Worm (Caenorhabditis elegans) whole organism, L1 larva: Measurements from ENCODE around the gene Y53F4B.27.

ENCODE experiments used
- C16A3.4 ChIP-seq: fragments of 150-350 bp; optimal IDR thresholded peaks from 2 replicates; lab custom pipeline; 2014; ENCODE audit warnings: missing biosample characterization, missing genetic modification characterization
- C34B4.2 ChIP-seq: sonication (generic microtip); optimal IDR thresholded peaks from 2 replicates; lab custom pipeline; 2017; ENCODE audit warnings: mild to moderate bottlenecking, missing genetic modification characterization, missing compliant biosample characterization
- aha-1 ChIP-seq: fragments of 150-350 bp; optimal IDR thresholded peaks from 2 replicates; lab custom pipeline; 2014; ENCODE audit warnings: missing biosample characterization, missing genetic modification characterization
- alr-1 ChIP-seq: fragments of 200-800 bp; sonication (Bioruptor generic); optimal IDR thresholded peaks from 2 replicates; lab custom pipeline; 2018; ENCODE audit warnings: borderline replicate concordance, mild to moderate bottlenecking, missing genetic modification characterization, missing compliant biosample characterization
- aly-2 ChIP-seq: fragments of 150-350 bp; optimal IDR thresholded peaks from 2 replicates; lab custom pipeline; 2014; ENCODE audit warnings: missing biosample characterization, missing genetic modification characterization
- ama-1 ChIP-seq: fragments of 150-350 bp; optimal IDR thresholded peaks from 2 replicates; lab custom pipeline; 2014
- blmp-1 ChIP-seq: fragments of 150-350 bp; optimal IDR thresholded peaks from 2 replicates; lab custom pipeline; 2014; ENCODE audit warnings: missing biosample characterization, missing genetic modification characterization
- ceh-82 ChIP-seq, 3 experiments: fragments of 150-350 bp in 1 of 3; sonication (generic microtip) in 2 of 3; optimal IDR thresholded peaks; 2 replicates each; lab custom pipeline; 2014 to 2017; ENCODE audit warnings: missing biosample characterization in 3 of 3, missing genetic modification characterization in 3 of 3
- ceh-90 ChIP-seq: sonication (generic microtip); optimal IDR thresholded peaks from 2 replicates; lab custom pipeline; 2016; ENCODE audit warnings: missing genetic modification characterization, missing compliant biosample characterization
- ces-1 ChIP-seq: fragments of 150-350 bp; optimal IDR thresholded peaks from 2 replicates; lab custom pipeline; 2014; ENCODE audit warnings: missing biosample characterization, missing genetic modification reagents, missing genetic modification characterization
- dpl-1 ChIP-seq, 3 experiments: fragments of 150-350 bp in 2 of 3; sonication (generic microtip) in 1 of 3; optimal IDR thresholded peaks; 2 replicates each; lab custom pipeline; 2014 to 2017; ENCODE audit warnings: missing biosample characterization in 3 of 3, missing genetic modification characterization in 3 of 3, missing genetic modification reagents in 3 of 3
- dsc-1 ChIP-seq: sonication (generic microtip); optimal IDR thresholded peaks from 2 replicates; lab custom pipeline; 2016; ENCODE audit warnings: mild to moderate bottlenecking, missing genetic modification characterization, missing compliant biosample characterization
- efl-1 ChIP-seq, 4 experiments: fragments of 150-350 bp; optimal IDR thresholded peaks in 3 of 4; peaks in 1 of 4; 1 replicate in 1 of 4; 2 replicates in 3 of 4; lab custom pipeline; 2014; ENCODE audit warnings: missing biosample characterization in 2 of 4, missing genetic modification characterization in 2 of 4, missing genetic modification reagents in 2 of 4
- egl-13 ChIP-seq: sonication (generic microtip); optimal IDR thresholded peaks from 2 replicates; lab custom pipeline; 2016; ENCODE audit warnings: missing genotype, missing genetic modification reagents, missing genetic modification characterization, missing compliant biosample characterization
- elt-2 ChIP-seq: sonication (generic microtip); optimal IDR thresholded peaks from 2 replicates; lab custom pipeline; 2016; ENCODE audit warnings: missing genetic modification characterization, mild to moderate bottlenecking, inconsistent platforms, missing compliant biosample characterization, missing genetic modification reagents
- elt-3 ChIP-seq, 6 experiments: fragments of 150-350 bp in 1 of 6; sonication (generic microtip); optimal IDR thresholded peaks; 2 replicates each; lab custom pipeline; 2017 to 2018; ENCODE audit warnings: missing biosample characterization in 6 of 6, missing genetic modification characterization in 6 of 6, inconsistent platforms in 1 of 6
- fkh-10 ChIP-seq: sonication (generic microtip); optimal IDR thresholded peaks from 2 replicates; lab custom pipeline; 2017; ENCODE audit warnings: missing biosample characterization, missing genetic modification reagents, missing genetic modification characterization
- fos-1 ChIP-seq: fragments of 150-350 bp; optimal IDR thresholded peaks from 2 replicates; lab custom pipeline; 2014; ENCODE audit warnings: missing biosample characterization, missing genetic modification characterization
- hpl-2 ChIP-seq: fragments of 150-350 bp; optimal IDR thresholded peaks from 2 replicates; lab custom pipeline; 2014; ENCODE audit warnings: missing biosample characterization, missing genetic modification reagents, missing genetic modification characterization
- isw-1 ChIP-seq: fragments of 200-800 bp; sonication (Bioruptor generic); IDR thresholded peaks from 2 replicates; pipeline ENCODE4 v1.3.6; 2022; ENCODE audit warnings: missing genetic modification characterization, missing compliant biosample characterization
- jun-1 ChIP-seq: fragments of 150-350 bp; optimal IDR thresholded peaks from 2 replicates; lab custom pipeline; 2014; ENCODE audit warnings: missing biosample characterization, missing genetic modification reagents, missing genetic modification characterization
- lin-13 ChIP-seq: fragments of 150-350 bp; optimal IDR thresholded peaks from 2 replicates; lab custom pipeline; 2014; ENCODE audit warnings: missing biosample characterization, missing genetic modification reagents, missing genetic modification characterization
- lin-14 ChIP-seq: fragments of 200-800 bp; sonication (Bioruptor generic); optimal IDR thresholded peaks from 2 replicates; lab custom pipeline; 2018; ENCODE audit warnings: mild to moderate bottlenecking, missing genetic modification characterization, moderate library complexity, missing compliant biosample characterization
- lin-35 ChIP-seq, 2 experiments: fragments of 150-350 bp; optimal IDR thresholded peaks; 2 replicates each; lab custom pipeline; 2014; ENCODE audit warnings: missing biosample characterization in 2 of 2, missing genetic modification characterization in 2 of 2, missing genetic modification reagents in 2 of 2
- lin-39 ChIP-seq: fragments of 150-350 bp; optimal IDR thresholded peaks from 2 replicates; lab custom pipeline; 2014; ENCODE audit warnings: missing biosample characterization, missing genetic modification reagents, missing genetic modification characterization
- lir-3 ChIP-seq: sonication (generic microtip); optimal IDR thresholded peaks from 2 replicates; lab custom pipeline; 2016; ENCODE audit warnings: mild to moderate bottlenecking, missing genetic modification characterization, moderate library complexity, missing compliant biosample characterization; ENCODE audit not compliant: poor library complexity
- lsy-2 ChIP-seq, 2 experiments: fragments of 150-350 bp; optimal IDR thresholded peaks; 2 replicates each; lab custom pipeline; 2014; ENCODE audit warnings: missing biosample characterization in 2 of 2, missing genetic modification characterization in 2 of 2
- mdl-1 ChIP-seq, 2 experiments: fragments of 150-350 bp; optimal IDR thresholded peaks; 2 replicates each; lab custom pipeline; 2014 to 2017; ENCODE audit warnings: missing biosample characterization in 2 of 2, missing genetic modification characterization in 2 of 2, inconsistent platforms in 1 of 2
- mef-2 ChIP-seq: fragments of 150-350 bp; optimal IDR thresholded peaks from 2 replicates; lab custom pipeline; 2014; ENCODE audit warnings: missing biosample characterization, missing genetic modification characterization
- mep-1 ChIP-seq: fragments of 150-350 bp; optimal IDR thresholded peaks from 2 replicates; lab custom pipeline; 2014; ENCODE audit warnings: missing biosample characterization, missing genetic modification characterization
- nhr-19 ChIP-seq: fragments of 200-800 bp; sonication (Bioruptor generic); conservative IDR thresholded peaks from 2 replicates; pipeline ENCODE4 v1.3.6; 2022; ENCODE audit warnings: missing genetic modification characterization, missing compliant biosample characterization
- nhr-20 ChIP-seq: sonication (generic microtip); optimal IDR thresholded peaks from 2 replicates; lab custom pipeline; 2016; ENCODE audit warnings: mild to moderate bottlenecking, missing genetic modification characterization, missing compliant biosample characterization
- nhr-237 ChIP-seq: fragments of 150-350 bp; optimal IDR thresholded peaks from 2 replicates; lab custom pipeline; 2014; ENCODE audit warnings: missing biosample characterization, missing genetic modification characterization
- nhr-47 ChIP-seq: sonication (generic microtip); optimal IDR thresholded peaks from 2 replicates; lab custom pipeline; 2016; ENCODE audit warnings: mild to moderate bottlenecking, missing genetic modification characterization, moderate library complexity, missing compliant biosample characterization
- nhr-71 ChIP-seq: sonication (generic microtip); optimal IDR thresholded peaks from 2 replicates; lab custom pipeline; 2016; ENCODE audit warnings: mild to moderate bottlenecking, missing genetic modification characterization, moderate library complexity, missing compliant biosample characterization
- nhr-77 ChIP-seq: fragments of 150-350 bp; optimal IDR thresholded peaks from 2 replicates; lab custom pipeline; 2014; ENCODE audit warnings: missing biosample characterization, missing genetic modification characterization
- nhr-90 ChIP-seq: sonication (generic microtip); optimal IDR thresholded peaks from 2 replicates; lab custom pipeline; 2016; ENCODE audit warnings: mild to moderate bottlenecking, missing genetic modification characterization, missing compliant biosample characterization; ENCODE audit not compliant: poor library complexity
- pag-3 ChIP-seq: sonication (generic microtip); optimal IDR thresholded peaks from 2 replicates; lab custom pipeline; 2017; ENCODE audit warnings: missing genetic modification characterization, mild to moderate bottlenecking, missing compliant biosample characterization, antibody characterized with exemption, borderline replicate concordance; ENCODE audit not compliant: insufficient read depth
- pax-3 ChIP-seq: fragments of 200-800 bp; sonication (Bioruptor generic); optimal IDR thresholded peaks from 2 replicates; lab custom pipeline; 2018; ENCODE audit warnings: mild to moderate bottlenecking, missing genetic modification characterization, moderate library complexity, missing compliant biosample characterization
- rnt-1 ChIP-seq: sonication (generic microtip); optimal IDR thresholded peaks from 2 replicates; lab custom pipeline; 2016; ENCODE audit warnings: mild to moderate bottlenecking, missing genetic modification characterization, moderate library complexity, missing compliant biosample characterization
- skn-1 ChIP-seq: fragments of 150-350 bp; optimal IDR thresholded peaks from 2 replicates; lab custom pipeline; 2014; ENCODE audit warnings: missing biosample characterization, missing genetic modification characterization
- snpc-4 ChIP-seq: fragments of 150-350 bp; optimal IDR thresholded peaks from 2 replicates; lab custom pipeline; 2014; ENCODE audit warnings: missing biosample characterization, missing genetic modification characterization
- snu-23 ChIP-seq: sonication (generic microtip); optimal IDR thresholded peaks from 2 replicates; lab custom pipeline; 2016; ENCODE audit warnings: missing genetic modification characterization, missing compliant biosample characterization
- sox-4 ChIP-seq: sonication (generic microtip); optimal IDR thresholded peaks from 2 replicates; lab custom pipeline; 2016; ENCODE audit warnings: missing genetic modification characterization, missing compliant biosample characterization
- swsn-7 ChIP-seq: sonication (generic microtip); optimal IDR thresholded peaks from 2 replicates; lab custom pipeline; 2016; ENCODE audit warnings: missing genetic modification characterization, missing compliant biosample characterization
- tbx-2 ChIP-seq: sonication (generic microtip); optimal IDR thresholded peaks from 2 replicates; lab custom pipeline; 2016; ENCODE audit warnings: missing genetic modification characterization, missing compliant biosample characterization
- tlp-1 ChIP-seq: fragments of 150-350 bp; optimal IDR thresholded peaks from 2 replicates; lab custom pipeline; 2014; ENCODE audit warnings: missing biosample characterization, missing genetic modification characterization
- zag-1 ChIP-seq: fragments of 150-350 bp; optimal IDR thresholded peaks from 2 replicates; lab custom pipeline; 2014; ENCODE audit warnings: missing biosample characterization, missing genetic modification characterization
- ztf-11 ChIP-seq, 2 experiments: sonication (generic microtip); optimal IDR thresholded peaks; 2 replicates each; lab custom pipeline; 2016 to 2017; ENCODE audit warnings: missing genetic modification characterization in 2 of 2, missing biosample characterization in 1 of 2, missing compliant biosample characterization in 1 of 2
- ztf-4 ChIP-seq: fragments of 150-350 bp; optimal IDR thresholded peaks from 2 replicates; lab custom pipeline; 2014; ENCODE audit warnings: missing biosample characterization, missing genetic modification characterization

Gene Y53F4B.27

DNA sequence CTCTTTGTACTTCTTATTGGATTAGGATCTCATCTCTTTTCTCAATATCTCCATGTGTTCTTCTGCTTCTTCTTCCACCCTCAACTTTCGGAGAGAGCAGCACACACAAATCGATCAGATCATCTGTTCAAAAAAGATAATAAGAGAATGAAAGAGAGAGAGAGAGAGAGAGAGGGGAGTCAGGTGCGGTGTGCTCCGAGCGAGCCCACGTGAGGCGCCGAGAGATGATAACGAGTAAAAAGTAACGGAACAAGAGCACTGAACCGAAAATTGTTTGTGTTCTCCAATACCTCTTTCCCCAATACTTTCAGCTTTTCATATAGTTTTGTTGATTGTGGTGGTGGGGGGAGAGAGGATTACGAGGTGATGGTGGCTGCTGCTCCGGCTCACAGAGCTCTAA lies 48.3 kb downstream of the Y53F4B.27 start:
- TF ChIP-seq nhr-19 (GFP tag; lab: Robert Waterston, UW): peak; percentile 57
- peak; percentile 55 for TF ChIP-seq nhr-20 (tag; lab: Kevin White, UChicago)
- TF ChIP-seq C34B4.2 (tag; lab: Kevin White, UChicago): no peak
- TF ChIP-seq tlp-1 (tag; lab: Kevin White, UChicago): no peak
- TF ChIP-seq jun-1 (tag; lab: Kevin White, UChicago): peak; percentile 8
- peak in 2 of 3 experiments; percentile 2 to 27 for TF ChIP-seq dpl-1 (GFP tag; optimal IDR thresholded peaks at IDR 0.05; lab: Kevin White, UChicago)
- TF ChIP-seq nhr-71: peak; percentile 87
- no peak for TF ChIP-seq egl-13 (tag; lab: Kevin White, UChicago)
- peak; percentile 96 for TF ChIP-seq lin-14
- peak; percentile 60 for TF ChIP-seq tbx-2
- TF ChIP-seq dsc-1 (tag; lab: Kevin White, UChicago): peak; percentile 77
- TF ChIP-seq zag-1: no peak
- TF ChIP-seq nhr-77 (tag; lab: Kevin White, UChicago): peak; percentile 53
- peak; percentile 31 for TF ChIP-seq lir-3 (tag; lab: Kevin White, UChicago)
- peak; percentile 39 for TF ChIP-seq swsn-7
- TF ChIP-seq alr-1 (tag; lab: Kevin White, UChicago): no peak
- no peak for TF ChIP-seq ztf-4 (tag; lab: Kevin White, UChicago)
- peak; percentile 9 for TF ChIP-seq snpc-4 (tag; lab: Kevin White, UChicago)
- TF ChIP-seq sox-4 (tag; lab: Kevin White, UChicago): no peak
- TF ChIP-seq lin-39: peak; percentile 22
- TF ChIP-seq pax-3: peak; percentile 20
- TF ChIP-seq lin-13: no peak
- TF ChIP-seq nhr-90 (tag; lab: Kevin White, UChicago): peak; percentile 22
- peak; percentile 52 for TF ChIP-seq elt-2
- peak; percentile 51 to 54 for TF ChIP-seq lsy-2 (tag; optimal IDR thresholded peaks at IDR 0.05; lab: Kevin White, UChicago)
- TF ChIP-seq pag-3: no peak
- TF ChIP-seq snu-23: peak; percentile 46
- TF ChIP-seq mdl-1 (tag; optimal IDR thresholded peaks at IDR 0.05; lab: Kevin White, UChicago): peak in 1 of 2 experiments; percentile 73
- peak; percentile 19 to 42 for TF ChIP-seq lin-35 (GFP tag; optimal IDR thresholded peaks at IDR 0.05; lab: Kevin White, UChicago)
- TF ChIP-seq efl-1 (optimal IDR thresholded peaks at IDR 0.05; lab: Kevin White, UChicago): peak; percentile 1 to 33
- peak in 1 of 2 experiments; percentile 91 for TF ChIP-seq efl-1 (GFP tag; optimal IDR thresholded peaks at IDR 0.05 in 1 of 2; lab: Kevin White, UChicago)
- peak; percentile 27 for TF ChIP-seq mep-1 (tag; lab: Kevin White, UChicago)
- no peak for TF ChIP-seq nhr-237
- peak; percentile 80 for TF ChIP-seq rnt-1 (tag; lab: Kevin White, UChicago)
- peak; percentile 22 for TF ChIP-seq nhr-47 (tag; lab: Kevin White, UChicago)
- no peak for TF ChIP-seq hpl-2 (GFP tag; lab: Kevin White, UChicago)
- TF ChIP-seq ceh-82 (tag; optimal IDR thresholded peaks at IDR 0.05; lab: Kevin White, UChicago): peak in 1 of 3 experiments; percentile 21

DNA sequence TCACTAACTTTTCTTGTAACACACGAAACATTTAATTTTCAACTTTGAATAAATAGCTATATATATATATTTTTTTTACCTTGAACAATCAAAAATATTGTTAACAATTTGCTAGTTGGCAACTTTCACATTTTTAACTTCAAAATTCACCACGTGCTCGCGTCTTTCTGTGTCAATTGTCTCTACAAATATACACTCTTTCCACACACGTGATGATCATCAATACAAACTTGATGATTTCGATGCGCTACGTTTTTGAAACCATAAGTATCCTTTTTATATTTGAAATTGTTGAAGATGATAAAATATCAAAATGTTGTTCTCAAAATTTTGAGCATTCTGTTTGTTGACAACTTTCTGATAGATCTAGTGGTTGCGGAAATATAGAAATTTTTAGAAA lies 49.7 kb downstream of the Y53F4B.27 start:
- TF ChIP-seq lin-35 (GFP tag; optimal IDR thresholded peaks at IDR 0.05; lab: Kevin White, UChicago) (peak in 1 of 2 experiments; percentile 69), blmp-1 (tag; lab: Kevin White, UChicago) (peak; percentile 32), mef-2 (tag; lab: Kevin White, UChicago) (no peak), nhr-47 (tag; lab: Kevin White, UChicago) (no peak), aly-2 (tag; lab: Kevin White, UChicago) (no peak), ceh-90 (no peak), ztf-11 (tag; optimal IDR thresholded peaks at IDR 0.05; lab: Kevin White, UChicago) (no peak), egl-13 (tag; lab: Kevin White, UChicago) (no peak), aha-1 (tag; lab: Kevin White, UChicago) (no peak), elt-3 (tag; optimal IDR thresholded peaks at IDR 0.05; lab: Kevin White, UChicago) (no peak), C16A3.4 (peak; percentile 10), isw-1 (GFP tag; lab: Robert Waterston, UW) (no peak), nhr-20 (tag; lab: Kevin White, UChicago) (peak; percentile 48), hpl-2 (GFP tag; lab: Kevin White, UChicago) (no peak), snu-23 (peak; percentile 36), ztf-4 (tag; lab: Kevin White, UChicago) (no peak), fkh-10 (GFP tag; lab: Kevin White, UChicago) (no peak), jun-1 (tag; lab: Kevin White, UChicago) (no peak), skn-1 (tag; lab: Kevin White, UChicago) (peak; percentile 27), zag-1 (no peak), mdl-1 (tag; optimal IDR thresholded peaks at IDR 0.05; lab: Kevin White, UChicago) (peak in 1 of 2 experiments; percentile 43), ama-1 (lab: Kevin White, UChicago) (no peak), ces-1 (GFP tag; lab: Kevin White, UChicago) (no peak), nhr-71 (peak; percentile 57), efl-1 (optimal IDR thresholded peaks at IDR 0.05; lab: Kevin White, UChicago) (no peak), efl-1 (GFP tag; optimal IDR thresholded peaks at IDR 0.05 in 1 of 2; lab: Kevin White, UChicago) (peak in 1 of 2 experiments; percentile 18), fos-1 (tag; lab: Kevin White, UChicago) (no peak), dpl-1 (GFP tag; optimal IDR thresholded peaks at IDR 0.05; lab: Kevin White, UChicago) (peak in 1 of 3 experiments; percentile 25), pax-3 (no peak)
